Worm (Caenorhabditis elegans) whole organism, young adult: ENCODE measurements around the gene F25E5.5.

Source experiments
- B0019.2 ChIP-seq: fragments of 200-800 bp; sonication (Bioruptor generic); conservative IDR thresholded peaks from 2 replicates; pipeline ENCODE4 v1.3.6; 2022; ENCODE audit warnings: missing genetic modification reagents, missing genetic modification characterization, missing compliant biosample characterization
- F10E7.11 ChIP-seq: sonication (generic microtip); optimal IDR thresholded peaks from 2 replicates; lab custom pipeline; 2017; ENCODE audit warnings: mild to moderate bottlenecking, missing genetic modification characterization, moderate library complexity, missing compliant biosample characterization
- F23B12.7 ChIP-seq: sonication (generic microtip); optimal IDR thresholded peaks from 2 replicates; lab custom pipeline; 2017; ENCODE audit warnings: missing genetic modification characterization, mild to moderate bottlenecking, missing compliant biosample characterization, antibody characterized with exemption, moderate library complexity; ENCODE audit not compliant: insufficient read depth
- F49E8.2 ChIP-seq: sonication (generic microtip); optimal IDR thresholded peaks from 3 replicates; lab custom pipeline; 2017; ENCODE audit warnings: missing genetic modification characterization, mild to moderate bottlenecking, missing compliant biosample characterization, antibody characterized with exemption, moderate library complexity; ENCODE audit not compliant: insufficient read depth
- Y53G8AR.9 ChIP-seq: fragments of 200-800 bp; sonication (Bioruptor generic); conservative IDR thresholded peaks from 2 replicates; pipeline ENCODE4 v1.3.6; 2022; ENCODE audit warnings: missing genetic modification reagents, missing genetic modification characterization, missing compliant biosample characterization
- ceh-58 ChIP-seq: fragments of 200-800 bp; sonication (Bioruptor generic); IDR thresholded peaks from 2 replicates; pipeline ENCODE4 v1.3.6; 2022; ENCODE audit warnings: missing genetic modification characterization, missing compliant biosample characterization
- egl-44 ChIP-seq: fragments of 200-800 bp; sonication (Bioruptor generic); IDR thresholded peaks from 2 replicates; pipeline ENCODE4 v1.3.6; 2022; ENCODE audit warnings: missing genetic modification reagents, missing genetic modification characterization, missing compliant biosample characterization
- ets-4 ChIP-seq: fragments of 200-800 bp; sonication (Bioruptor generic); optimal IDR thresholded peaks from 2 replicates; lab custom pipeline; 2018; ENCODE audit warnings: mild to moderate bottlenecking, missing genetic modification characterization, missing compliant biosample characterization
- him-1 ChIP-seq: sonication (generic microtip); optimal IDR thresholded peaks from 2 replicates; lab custom pipeline; 2016; ENCODE audit warnings: missing genotype, missing genetic modification reagents, missing genetic modification characterization, missing compliant biosample characterization
- lin-35 ChIP-seq, 3 experiments: fragments of 150-350 bp in 2 of 3; sonication (generic microtip) in 1 of 3; optimal IDR thresholded peaks; 2 replicates each; lab custom pipeline; 2014 to 2018; ENCODE audit warnings: missing biosample characterization in 3 of 3, missing genetic modification characterization in 3 of 3, missing genetic modification reagents in 3 of 3
- nfyb-1 ChIP-seq: fragments of 200-800 bp; sonication (Bioruptor generic); IDR thresholded peaks from 2 replicates; pipeline ENCODE4 v1.3.6; 2022; ENCODE audit warnings: missing genetic modification reagents, missing genetic modification characterization, missing compliant biosample characterization
- nhr-80 ChIP-seq: sonication (generic microtip); optimal IDR thresholded peaks from 2 replicates; lab custom pipeline; 2016; ENCODE audit warnings: missing genetic modification characterization, missing compliant biosample characterization
- pha-4 ChIP-seq: fragments of 150-350 bp; sonication (generic microtip); optimal IDR thresholded peaks from 2 replicates; lab custom pipeline; 2014; ENCODE audit warnings: missing biosample characterization, missing genetic modification reagents, missing genetic modification characterization

- TF ChIP-seq F49E8.2 (no peak), ets-4 (GFP tag; lab: Kevin White, UChicago) (no peak), F10E7.11 (tag; lab: Kevin White, UChicago) (no peak), pha-4 (tag; lab: Kevin White, UChicago) (no peak), ceh-58 (GFP tag; lab: Robert Waterston, UW) (no peak), Y53G8AR.9 (GFP tag; lab: Robert Waterston, UW) (no peak), B0019.2 (no peak), egl-44 (GFP tag; lab: Robert Waterston, UW) (no peak), him-1 (no peak), nfyb-1 (GFP tag; lab: Robert Waterston, UW) (no peak), lin-35 (GFP tag; optimal IDR thresholded peaks at IDR 0.05; lab: Kevin White, UChicago) (no peak), F23B12.7 (tag; lab: Kevin White, UChicago) (no peak), nhr-80 (tag; lab: Kevin White, UChicago) (no peak)
These were observed 29.9 kb upstream of the F25E5.5 start, which contains the start of gene srw-67 for ce11 chrV:7417018-7417716.
